In genomic region chrIV:13220594-13220993, ce11 we compare ENCODE assay signal across 5 worm cellular contexts.
TF ChIP-seq lines count a peak whose summit lies in the region.

No protein-coding gene starts in this region.

TF ChIP-seq in whole organism, L1 larva, 84 proteins besides CTCF, POLR2A, EP300 and RAD21:
- TF ChIP-seq fkh-10 (GFP tag; optimal IDR thresholded peaks at IDR 0.05; lab: Kevin White, UChicago), result peak; percentile 72
- TF ChIP-seq fkh-4 (tag; optimal IDR thresholded peaks at IDR 0.05; lab: Kevin White, UChicago; ENCODE audit: borderline replicate concordance), result no peak

TF ChIP-seq in whole organism, L3 larva, 47 proteins besides CTCF, POLR2A, EP300 and RAD21:
- peak; percentile 24 for TF ChIP-seq fkh-10 (GFP tag; optimal IDR thresholded peaks at IDR 0.05; lab: Kevin White, UChicago)
- TF ChIP-seq R02D3.7 (tag; optimal IDR thresholded peaks at IDR 0.05; lab: Kevin White, UChicago), result no peak

TF ChIP-seq in whole organism, L4 larva, 104 proteins besides CTCF, POLR2A, EP300 and RAD21:
- TF ChIP-seq ces-1 (GFP tag; optimal IDR thresholded peaks at IDR 0.05; lab: Kevin White, UChicago), result peak; percentile 34
- TF ChIP-seq daf-8 (GFP tag; IDR thresholded peaks at IDR 0.05; lab: Robert Waterston, UW), result no peak
- no peak for TF ChIP-seq F26F4.8 (GFP tag; conservative IDR thresholded peaks at IDR 0.05; lab: Robert Waterston, UW)
- TF ChIP-seq fkh-10 (GFP tag; optimal IDR thresholded peaks at IDR 0.05; lab: Kevin White, UChicago), result peak; percentile 65
- no peak for TF ChIP-seq zip-2 (tag; optimal IDR thresholded peaks at IDR 0.05; lab: Kevin White, UChicago)

TF ChIP-seq in whole organism, late embryonic, 69 proteins besides CTCF, POLR2A, EP300 and RAD21:
- peak; percentile 75 for TF ChIP-seq unc-42 (tag; optimal IDR thresholded peaks at IDR 0.05; lab: Kevin White, UChicago)
- no peak for TF ChIP-seq ama-1 (optimal IDR thresholded peaks at IDR 0.05; lab: Kevin White, UChicago)

TF ChIP-seq in whole organism, mixed stage, embryonic, 35 proteins besides CTCF, POLR2A, EP300 and RAD21:
- TF ChIP-seq lin-32 (GFP tag; optimal IDR thresholded peaks at IDR 0.05; lab: Kevin White, UChicago) (no peak), ces-1 (GFP tag; optimal IDR thresholded peaks at IDR 0.05; lab: Kevin White, UChicago) (peak; percentile 64)

Comparison
In these comparisons a context has a peak if more than half of its experiments do, and no peak if none do; other contexts are left out.
1. Of the 29 proteins assayed by ChIP-seq in both whole organism, L4 larva and whole organism, L1 larva: peak only in whole organism, L4 larva: ces-1; only in whole organism, L1 larva: none; in both: fkh-10; in neither: 27.